Fruit fly (Drosophila melanogaster) S2 (cell line): ENCODE results near the gene Sfp24Bd.

Experiments used
- CG8478 ChIP-seq: fragments of >200 bp; optimal IDR thresholded peaks from 2 replicates; lab custom pipeline; 2018
- CTCF ChIP-seq, 2 experiments: fragments of >200 bp; optimal IDR thresholded peaks; 2 replicates each; lab custom pipeline; 2018

DNA sequence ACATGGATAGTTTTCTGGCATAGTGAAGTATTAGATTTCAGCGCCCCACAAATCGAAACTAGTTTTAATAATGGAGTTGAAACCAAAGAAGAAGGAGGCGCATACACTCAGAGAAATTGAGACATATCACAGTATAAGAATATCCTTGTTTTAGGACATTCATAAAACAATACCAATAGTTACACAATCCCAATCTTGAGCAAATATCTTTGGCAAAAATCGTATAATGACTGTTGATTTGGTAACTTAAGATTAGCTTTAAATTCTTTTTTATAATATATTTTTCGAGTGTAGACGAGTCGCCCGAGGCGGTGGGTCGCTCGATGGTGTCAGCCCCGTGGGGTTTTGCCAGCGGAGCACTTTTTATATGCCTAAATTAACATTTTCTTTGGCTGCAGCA lies 33.5 kb downstream of the Sfp24Bd start:
- TF ChIP-seq CG8478 (lab: Kevin White, UChicago) (no peak), CTCF (optimal IDR thresholded peaks at IDR 0.05; lab: Kevin White, UChicago) (no peak)
